Worm (Caenorhabditis elegans): Measurements from ENCODE around the gene F54D5.23.
A peak's percentile ranks its signal among the peaks of the same experiment; 100 is the strongest.

Gene F54D5.23

DNA sequence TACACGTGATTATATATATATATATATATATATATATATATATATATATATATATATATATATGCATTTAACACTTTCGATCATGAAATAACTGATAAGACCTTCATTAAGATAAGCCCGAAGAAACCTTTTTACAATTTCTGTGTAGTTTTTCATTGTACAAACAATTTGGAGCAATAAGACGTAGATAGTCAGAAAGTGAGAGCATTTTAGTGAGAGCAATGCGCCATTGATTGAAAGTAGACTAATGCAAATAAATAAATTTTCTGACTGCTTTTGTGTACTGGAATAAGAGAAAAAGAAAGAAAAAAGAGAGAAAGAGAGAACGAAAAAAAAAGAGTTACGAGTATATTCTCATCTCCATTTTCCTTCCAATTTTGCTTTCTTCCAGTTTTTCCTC is 35.5 kb upstream of the F54D5.23 start:
- TF ChIP-seq ceh-83 (GFP tag; optimal IDR thresholded peaks at IDR 0.05) (no peak), nhr-237 (tag; optimal IDR thresholded peaks at IDR 0.05) (no peak), ceh-43 (GFP tag; optimal IDR thresholded peaks at IDR 0.05) (no peak), drap-1 (GFP tag; optimal IDR thresholded peaks at IDR 0.05) (no peak), sem-2 (GFP tag; optimal IDR thresholded peaks at IDR 0.05) (no peak), ceh-39 (tag; optimal IDR thresholded peaks at IDR 0.05) (no peak), bed-3 (GFP tag; optimal IDR thresholded peaks at IDR 0.05) (no peak), nhr-12 (tag; optimal IDR thresholded peaks at IDR 0.05) (no peak), zip-8 (tag; optimal IDR thresholded peaks at IDR 0.05) (no peak), lsy-2 (tag; optimal IDR thresholded peaks at IDR 0.05) (no peak), M03D4.4 (tag; optimal IDR thresholded peaks at IDR 0.05) (no peak), pha-4 (tag; optimal IDR thresholded peaks at IDR 0.05) (no peak), mab-5 (tag; optimal IDR thresholded peaks at IDR 0.05) (no peak), flh-1 (GFP tag; optimal IDR thresholded peaks at IDR 0.05) (no peak), elt-1 (tag; optimal IDR thresholded peaks at IDR 0.05; ENCODE audit: borderline replicate concordance, insufficient read depth) (no peak), elt-3 (tag; optimal IDR thresholded peaks at IDR 0.05) (no peak), unc-39 (tag; optimal IDR thresholded peaks at IDR 0.05) (no peak), tbx-8 (GFP tag; optimal IDR thresholded peaks at IDR 0.05) (no peak)

DNA sequence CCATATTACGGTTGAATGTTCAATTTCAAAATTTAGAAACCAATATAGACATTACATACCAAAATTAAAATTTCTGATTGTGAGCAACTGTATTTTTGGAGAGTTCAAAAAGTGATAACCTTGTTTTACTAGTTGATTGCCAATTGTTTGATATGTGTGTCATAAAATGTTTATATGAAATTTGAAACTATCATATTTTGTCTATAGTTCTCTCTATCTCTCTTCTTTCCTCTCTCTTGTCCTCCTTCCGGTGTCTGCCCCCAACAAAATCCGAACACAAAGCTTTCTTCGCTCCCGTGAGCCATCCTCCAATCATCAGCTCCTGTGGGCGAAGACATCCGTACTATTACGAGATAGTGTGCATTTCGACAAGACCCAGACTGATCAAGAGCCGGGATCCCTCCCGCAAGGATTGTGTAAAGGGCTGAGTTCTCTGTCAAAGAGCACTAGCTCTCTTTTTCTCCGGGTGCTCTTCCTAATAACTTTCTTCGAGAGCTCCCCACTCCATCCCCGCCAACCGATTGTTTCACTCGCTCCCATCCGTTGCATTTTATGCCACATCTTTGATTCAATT is 33.4 kb upstream of the F54D5.23 start:
- TF ChIP-seq pha-4 (tag; optimal IDR thresholded peaks at IDR 0.05), result no peak
- peak; percentile 4 for TF ChIP-seq unc-62 (GFP tag; optimal IDR thresholded peaks at IDR 0.05)
- TF ChIP-seq unc-120 (tag; optimal IDR thresholded peaks at IDR 0.05; ENCODE audit: poor library complexity, severe bottlenecking), result peak; percentile 37

DNA sequence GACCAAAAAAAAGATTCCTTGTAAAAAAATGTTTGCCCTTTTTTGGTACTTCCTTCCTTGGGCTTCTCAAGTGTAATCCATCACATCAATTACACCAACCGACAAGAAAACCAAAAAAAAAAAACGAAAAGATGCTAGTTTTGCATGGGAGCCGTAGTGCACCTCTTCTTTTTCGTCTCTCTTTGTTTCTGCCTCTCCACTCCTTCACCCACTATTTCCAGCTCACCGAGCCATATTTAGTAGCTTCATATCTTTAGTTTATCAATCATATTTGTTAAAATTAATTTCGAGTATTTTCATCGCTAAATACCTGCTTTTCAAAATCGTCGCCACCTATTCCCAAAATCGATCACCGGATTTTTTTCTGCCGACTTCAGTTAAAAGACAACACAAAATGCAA is 31.6 kb upstream of the F54D5.23 start, which contains the start of gene F07A11.4:
Gene F07A11.4, plus strand, starts transcription at position 301 of the 400 bp plus-strand sequence.
- TF ChIP-seq unc-120 (tag; optimal IDR thresholded peaks at IDR 0.05; ENCODE audit: poor library complexity, severe bottlenecking) (peak; percentile 12), mls-2 (tag; optimal IDR thresholded peaks at IDR 0.05) (no peak)

DNA sequence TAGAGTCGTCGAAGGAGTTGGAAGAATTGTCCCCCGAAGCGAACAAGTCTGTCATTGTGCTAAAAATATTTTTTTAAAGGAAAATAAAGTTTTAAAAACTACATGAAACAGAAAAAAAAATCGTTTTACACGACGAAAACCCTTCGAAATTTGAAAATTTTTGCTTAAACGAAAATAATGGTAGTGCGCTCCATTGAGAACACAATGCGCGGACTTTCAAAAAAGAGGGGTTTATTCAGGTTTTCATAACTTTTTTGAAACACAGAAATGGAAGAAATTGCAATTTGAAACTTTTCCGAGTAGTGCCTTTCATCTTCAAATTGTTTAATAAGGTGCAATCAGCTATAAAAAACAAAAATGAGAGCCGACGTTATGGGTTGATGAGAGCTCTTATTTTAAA is 30.7 kb upstream of the F54D5.23 start, which contains the start of gene npp-5:
Gene npp-5, minus strand, starts transcription at position 59 of the 400 bp plus-strand sequence.
- TF ChIP-seq nhr-76 (tag; optimal IDR thresholded peaks at IDR 0.05), result no peak
- TF ChIP-seq ham-2 (GFP tag; optimal IDR thresholded peaks at IDR 0.05), result no peak
- TF ChIP-seq ces-1 (GFP tag; optimal IDR thresholded peaks at IDR 0.05), result no peak
- TF ChIP-seq zip-8 (tag; optimal IDR thresholded peaks at IDR 0.05), result no peak
- TF ChIP-seq blmp-1 (tag; optimal IDR thresholded peaks at IDR 0.05), result no peak
- TF ChIP-seq lsy-2 (tag; optimal IDR thresholded peaks at IDR 0.05), result peak; percentile 27
- TF ChIP-seq M03D4.4 (tag; optimal IDR thresholded peaks at IDR 0.05), result no peak

DNA sequence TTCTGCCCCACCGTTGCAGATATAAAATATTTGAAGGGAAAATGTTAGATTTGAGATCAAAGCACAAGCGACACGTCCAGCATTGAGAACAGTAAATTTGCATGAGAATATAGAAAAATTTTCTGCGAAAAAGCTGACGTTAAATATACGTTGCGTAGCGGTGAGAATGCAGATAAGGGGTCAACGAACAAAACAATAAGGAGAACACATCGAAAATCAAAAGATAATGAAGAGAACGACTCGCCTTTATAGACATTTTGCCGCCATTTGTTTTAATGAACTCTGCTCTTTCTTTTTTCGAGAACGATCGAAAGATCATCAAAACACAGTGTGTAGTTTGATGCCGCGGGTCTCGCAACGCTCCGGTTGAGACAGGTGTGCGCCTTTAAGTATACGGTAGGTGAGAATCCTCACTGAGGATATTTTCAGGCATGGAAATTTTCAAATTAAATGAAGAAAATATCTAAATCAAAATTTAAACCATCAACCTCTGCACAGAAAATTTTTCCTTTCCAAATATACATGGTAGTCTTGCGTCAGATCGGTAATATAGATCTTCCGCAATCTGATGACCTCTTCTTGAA is 27.2 kb upstream of the F54D5.23 start:
- TF ChIP-seq sem-2 (GFP tag; optimal IDR thresholded peaks at IDR 0.05) (no peak), hlh-1 (tag; optimal IDR thresholded peaks at IDR 0.05) (no peak), mep-1 (tag; optimal IDR thresholded peaks at IDR 0.05) (no peak), ces-1 (GFP tag; optimal IDR thresholded peaks at IDR 0.05) (no peak), tbx-8 (GFP tag; optimal IDR thresholded peaks at IDR 0.05) (no peak), ceh-43 (GFP tag; optimal IDR thresholded peaks at IDR 0.05) (no peak), mab-5 (tag; optimal IDR thresholded peaks at IDR 0.05) (no peak), nhr-28 (tag; optimal IDR thresholded peaks at IDR 0.05) (no peak), nhr-76 (tag; optimal IDR thresholded peaks at IDR 0.05) (no peak), flh-1 (GFP tag; optimal IDR thresholded peaks at IDR 0.05) (no peak), lsy-2 (tag; optimal IDR thresholded peaks at IDR 0.05) (no peak), ztf-11 (tag; optimal IDR thresholded peaks at IDR 0.05) (no peak), ham-2 (GFP tag; optimal IDR thresholded peaks at IDR 0.05) (no peak), unc-120 (tag; optimal IDR thresholded peaks at IDR 0.05; ENCODE audit: poor library complexity, severe bottlenecking) (no peak), blmp-1 (tag; optimal IDR thresholded peaks at IDR 0.05) (no peak), bed-3 (GFP tag; optimal IDR thresholded peaks at IDR 0.05) (no peak), elt-1 (tag; optimal IDR thresholded peaks at IDR 0.05; ENCODE audit: borderline replicate concordance, insufficient read depth) (no peak)
